Worm (Caenorhabditis elegans) whole organism, midembryonic: ENCODE results near the gene scl-3.

ENCODE experiments used
- T22C8.4 ChIP-seq: fragments of 200-800 bp; sonication (Bioruptor generic); IDR thresholded peaks from 2 replicates; pipeline ENCODE4 v1.3.6; 2022; ENCODE audit warnings: missing genetic modification characterization, missing compliant biosample characterization
- cog-1 ChIP-seq: sonication (generic microtip); optimal IDR thresholded peaks from 2 replicates; lab custom pipeline; 2016; ENCODE audit warnings: missing genetic modification characterization, missing compliant biosample characterization
- flt-1 ChIP-seq: fragments of 200-800 bp; sonication (Bioruptor generic); IDR thresholded peaks from 2 replicates; pipeline ENCODE4 v1.3.6; 2022; ENCODE audit warnings: missing genetic modification characterization, missing compliant biosample characterization
- klf-2 ChIP-seq: fragments of 200-800 bp; sonication (Bioruptor generic); conservative IDR thresholded peaks from 2 replicates; pipeline ENCODE4 v1.3.6; 2022; ENCODE audit warnings: missing genetic modification reagents, missing genetic modification characterization, missing compliant biosample characterization
- med-1 ChIP-seq: sonication (generic microtip); optimal IDR thresholded peaks from 2 replicates; lab custom pipeline; 2017; ENCODE audit warnings: missing genetic modification characterization, mild to moderate bottlenecking, missing compliant biosample characterization, antibody characterized with exemption, missing genetic modification reagents; ENCODE audit not compliant: insufficient read depth
- ref-1 ChIP-seq: fragments of 200-800 bp; sonication (Bioruptor generic); conservative IDR thresholded peaks from 2 replicates; pipeline ENCODE4 v1.3.6; 2022; ENCODE audit warnings: missing genetic modification reagents, missing genetic modification characterization, missing compliant biosample characterization
- tab-1 ChIP-seq: fragments of 200-800 bp; sonication (Bioruptor generic); IDR thresholded peaks from 2 replicates; pipeline ENCODE4 v1.3.6; 2022; ENCODE audit warnings: missing genetic modification characterization, missing compliant biosample characterization
- ztf-23 ChIP-seq: fragments of 200-800 bp; sonication (Bioruptor generic); IDR thresholded peaks from 2 replicates; pipeline ENCODE4 v1.3.6; 2022; ENCODE audit warnings: missing genetic modification reagents, missing genetic modification characterization, missing compliant biosample characterization
- ztf-29 ChIP-seq: fragments of 200-800 bp; sonication (Bioruptor generic); IDR thresholded peaks from 2 replicates; pipeline ENCODE4 v1.3.6; 2022; ENCODE audit warnings: missing genetic modification reagents, missing genetic modification characterization, missing compliant biosample characterization

- TF ChIP-seq cog-1 (tag; lab: Kevin White, UChicago) (no peak), tab-1 (GFP tag; lab: Robert Waterston, UW) (no peak), T22C8.4 (GFP tag; lab: Robert Waterston, UW) (no peak), ztf-23 (GFP tag; lab: Robert Waterston, UW) (no peak), klf-2 (GFP tag; lab: Robert Waterston, UW) (no peak), ztf-29 (no peak), ref-1 (no peak), flt-1 (no peak), med-1 (GFP tag; lab: Kevin White, UChicago) (no peak)
These were observed 45.6 kb upstream of the scl-3 start for ce11 chrIV:13013711-13014341.
